Fruit fly (Drosophila melanogaster): ENCODE measurements around the gene Prestin.

Gene Prestin

dm6 chr3L:17941575-17941974 is 34.0 kb upstream of the Prestin start (continued):
- TF ChIP-seq prd (optimal IDR thresholded peaks at IDR 0.05) (no peak), prd (GFP tag; IDR thresholded peaks at IDR 0.05) (peak; percentile 37; the same call in 1 of the 3 replicates), Rfx (GFP tag; IDR thresholded peaks at IDR 0.05) (0 out of 2 replicates have a peak, but pooled peaks have one; percentile 45), CG33557 (GFP tag; optimal IDR thresholded peaks at IDR 0.05) (no peak), CG7556 (GFP tag; optimal IDR thresholded peaks at IDR 0.05) (peak; percentile 43), sens (GFP tag) (peak; percentile 62), CG1792 (GFP tag; optimal IDR thresholded peaks at IDR 0.05) (no peak), Blimp-1 (GFP tag; optimal IDR thresholded peaks at IDR 0.05) (peak; percentile 28), Oli (tag; optimal IDR thresholded peaks at IDR 0.05) (peak; percentile 20), Elba2 (GFP tag; optimal IDR thresholded peaks at IDR 0.05) (no peak), Gug (GFP tag; IDR thresholded peaks at IDR 0.05) (peak; percentile 18; the same call in 1 of the 4 replicates), zfh1 (GFP tag; IDR thresholded peaks at IDR 0.05) (0 out of 3 replicates have a peak, but pooled peaks have one; percentile 27), B-H1 (GFP tag; IDR thresholded peaks at IDR 0.05) (peak; percentile 12; the same call in 1 of the 3 replicates), CG6854 (GFP tag; optimal IDR thresholded peaks at IDR 0.05) (peak; percentile 10), BtbVII (GFP tag; optimal IDR thresholded peaks at IDR 0.05) (peak; percentile 20), CG10543 (GFP tag; optimal IDR thresholded peaks at IDR 0.05) (no peak)

dm6 chr3L:17940988-17941387 is 33.4 kb upstream of the Prestin start:
- TF ChIP-seq sens (GFP tag) (peak; percentile 14), CG7372 (GFP tag; IDR thresholded peaks at IDR 0.05) (peak; percentile 20; the same call in 1 of the 2 replicates), Med (GFP tag) (peak; percentile 4), Aef1 (GFP tag; IDR thresholded peaks at IDR 0.05) (no peak), CG13894 (tag; optimal IDR thresholded peaks at IDR 0.05) (peak; percentile 57), mirr (GFP tag; optimal IDR thresholded peaks at IDR 0.05) (peak; percentile 16), CG7963 (GFP tag; IDR thresholded peaks at IDR 0.05; ENCODE audit: partially characterized antibody) (no peak), CG1233 (GFP tag; optimal IDR thresholded peaks at IDR 0.05) (no peak), abd-A (tag; optimal IDR thresholded peaks at IDR 0.05) (peak; percentile 86)

- TF ChIP-seq CG8281 (tag; optimal IDR thresholded peaks at IDR 0.05), result no peak
- no peak for TF ChIP-seq lilli (GFP tag; optimal IDR thresholded peaks at IDR 0.05)
- no peak for TF ChIP-seq CG17328 (GFP tag; IDR thresholded peaks at IDR 0.05)
- TF ChIP-seq bsh (GFP tag; optimal IDR thresholded peaks at IDR 0.05), result peak in 1 of 2 experiments; percentile 5
- TF ChIP-seq gcm2 (GFP tag; optimal IDR thresholded peaks at IDR 0.05), result no peak
- no peak for TF ChIP-seq Oli (tag; optimal IDR thresholded peaks at IDR 0.05)
- no peak for TF ChIP-seq CG10959 (GFP tag; IDR thresholded peaks at IDR 0.05)
- TF ChIP-seq pum (GFP tag; optimal IDR thresholded peaks at IDR 0.05), result no peak
- TF ChIP-seq chm (GFP tag; IDR thresholded peaks at IDR 0.05), result peak; percentile 44; the same call in 1 of the 2 replicates
- no peak for TF ChIP-seq CG31365 (tag; optimal IDR thresholded peaks at IDR 0.05)
- TF ChIP-seq CG13775 (GFP tag; optimal IDR thresholded peaks at IDR 0.05), result no peak
- peak; percentile 98 for TF ChIP-seq Blimp-1 (GFP tag; optimal IDR thresholded peaks at IDR 0.05)
- no peak for TF ChIP-seq Spps (tag; optimal IDR thresholded peaks at IDR 0.05)
- 0 out of 2 replicates have a peak, but pooled peaks have one; percentile 18 for TF ChIP-seq CG14441 (GFP tag; IDR thresholded peaks at IDR 0.05)
- no peak for TF ChIP-seq pnt (GFP tag; optimal IDR thresholded peaks at IDR 0.05)
- TF ChIP-seq CG13287 (GFP tag; IDR thresholded peaks at IDR 0.05; ENCODE audit: partially characterized antibody), result no peak
Observed at dm6 chr3L:17939649-17940048, 32.0 kb upstream of the Prestin start.
